Fruit fly (Drosophila melanogaster): ENCODE results near the gene CalpC.

DNA sequence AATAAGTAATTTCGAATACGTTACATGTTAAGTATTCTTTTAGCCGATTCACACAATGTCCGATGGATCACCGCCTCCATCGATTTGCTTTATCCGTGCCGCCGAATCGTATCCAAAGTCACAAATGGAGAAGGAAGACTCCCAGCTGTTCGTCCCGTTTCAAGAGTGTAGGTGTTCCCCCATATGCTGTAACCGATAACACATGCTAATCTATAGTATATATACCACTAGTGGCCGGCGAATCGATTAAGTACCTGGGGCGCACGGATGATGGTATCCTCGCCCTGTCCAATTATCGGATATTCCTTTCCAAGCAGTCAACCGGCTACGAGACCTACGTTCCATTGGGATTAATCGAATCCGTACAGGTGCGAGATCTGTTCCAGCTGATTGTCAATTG is 27.9 kb upstream of the CalpC start, which contains the start of gene ERp44:
- TF ChIP-seq Myc (optimal IDR thresholded peaks at IDR 0.05) = no peak
- no peak for TF ChIP-seq lola (GFP tag; optimal IDR thresholded peaks at IDR 0.05)
- no peak for TF ChIP-seq psq (GFP tag; optimal IDR thresholded peaks at IDR 0.05)
- TF ChIP-seq jim (GFP tag; optimal IDR thresholded peaks at IDR 0.05) = no peak
- TF ChIP-seq GATAd (GFP tag; optimal IDR thresholded peaks at IDR 0.05) = no peak
- TF ChIP-seq Dfd (GFP tag; optimal IDR thresholded peaks at IDR 0.05) = no peak
- no peak for TF ChIP-seq pan (optimal IDR thresholded peaks at IDR 0.05)
